Fruit fly (Drosophila melanogaster): ENCODE data around the gene AMPdeam.

DNA sequence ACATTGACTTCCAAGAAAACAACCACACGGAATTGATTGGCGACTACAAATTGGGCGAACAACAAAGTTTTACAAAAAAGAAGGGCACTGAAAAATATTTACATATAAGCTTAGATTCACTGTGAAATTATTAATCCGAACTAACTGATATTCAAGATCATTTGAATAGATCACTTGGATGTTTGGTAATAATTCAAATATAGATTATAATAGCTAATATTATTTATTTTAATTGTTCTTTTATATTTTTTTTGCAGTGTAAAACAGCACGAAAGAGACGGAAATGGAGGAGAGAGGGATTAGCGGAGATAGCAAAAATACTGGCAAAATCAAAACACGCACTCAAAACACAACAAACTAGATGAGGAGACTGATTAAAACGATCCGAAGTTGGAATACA lies 7.4 kb downstream of the AMPdeam start:
- no peak for TF ChIP-seq h (optimal IDR thresholded peaks at IDR 0.05)
- no peak for TF ChIP-seq ttk (optimal IDR thresholded peaks at IDR 0.05)
- no peak for TF ChIP-seq psq (optimal IDR thresholded peaks at IDR 0.05)
- no peak for TF ChIP-seq Myc (optimal IDR thresholded peaks at IDR 0.05)
- no peak for TF ChIP-seq insv (optimal IDR thresholded peaks at IDR 0.05)
- no peak for TF ChIP-seq Sin3A (optimal IDR thresholded peaks at IDR 0.05)
